Worm (Caenorhabditis elegans) whole organism, L4/young adult: Measurements from ENCODE around the gene srd-56.

Experiments
- W03F9.2 ChIP-seq: fragments of 150-350 bp; optimal IDR thresholded peaks from 2 replicates; lab custom pipeline; 2014; ENCODE audit warnings: missing biosample characterization, missing genetic modification characterization
- him-1 ChIP-seq: sonication (generic microtip); optimal IDR thresholded peaks from 2 replicates; lab custom pipeline; 2016; ENCODE audit warnings: missing genotype, missing genetic modification reagents, missing genetic modification characterization, missing compliant biosample characterization

DNA sequence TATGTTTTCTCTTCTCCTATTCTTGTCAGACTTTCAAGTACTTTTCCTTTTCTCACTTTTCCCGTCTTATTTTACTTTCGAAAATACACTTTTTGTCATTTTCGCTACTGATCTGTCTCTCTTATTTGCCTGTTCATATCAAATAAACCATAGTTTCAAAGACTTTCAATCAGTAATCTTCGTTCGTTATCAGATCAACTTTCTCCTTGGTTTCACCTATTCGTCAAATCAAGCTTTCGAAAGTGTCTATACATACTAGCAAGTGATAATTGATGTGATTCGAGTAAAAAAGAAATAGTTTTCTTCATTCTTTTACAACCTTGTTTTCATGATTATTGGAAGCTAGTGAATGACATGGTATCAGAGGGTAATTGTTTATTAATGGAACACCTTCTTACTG, 39.7 kb upstream of the srd-56 start:
- TF ChIP-seq him-1 (tag; lab: Kevin White, UChicago) (no peak), W03F9.2 (tag; lab: Kevin White, UChicago) (no peak)
